Worm (Caenorhabditis elegans): ENCODE data around the gene F55E10.4.

The F55E10.4 gene

ce11 chrX:8302299-8302698 is 25.4 kb downstream of the F55E10.4 start, which contains the start of gene inx-5:
TSS of gene inx-5 (minus strand) at chrX:8302399.
- TF ChIP-seq pha-4 (tag; optimal IDR thresholded peaks at IDR 0.05) (no peak), nhr-179 (tag; optimal IDR thresholded peaks at IDR 0.05) (no peak), let-607 (tag; optimal IDR thresholded peaks at IDR 0.05) (no peak), lsy-27 (tag; optimal IDR thresholded peaks at IDR 0.05; ENCODE audit: borderline replicate concordance, insufficient read depth) (no peak), mes-4 (tag; optimal IDR thresholded peaks at IDR 0.05) (no peak), F49E8.2 (tag; optimal IDR thresholded peaks at IDR 0.05; ENCODE audit: insufficient read depth) (no peak), Y67H2A.10 (GFP tag; conservative IDR thresholded peaks at IDR 0.05) (no peak), ccch-3 (GFP tag; optimal IDR thresholded peaks at IDR 0.05) (no peak), ztf-3 (GFP tag; optimal IDR thresholded peaks at IDR 0.05) (no peak), bed-2 (GFP tag; IDR thresholded peaks at IDR 0.05) (no peak), F55B11.4 (tag; optimal IDR thresholded peaks at IDR 0.05; ENCODE audit: borderline replicate concordance, insufficient read depth) (no peak), him-1 (tag; optimal IDR thresholded peaks at IDR 0.05) (no peak), efl-1 (GFP tag; optimal IDR thresholded peaks at IDR 0.05) (no peak), F22D6.2 (tag; optimal IDR thresholded peaks at IDR 0.05) (no peak), lag-1 (GFP tag; IDR thresholded peaks at IDR 0.05) (no peak), ZK185.1 (tag; optimal IDR thresholded peaks at IDR 0.05; ENCODE audit: poor library complexity, severe bottlenecking) (no peak), bed-1 (GFP tag; IDR thresholded peaks at IDR 0.05) (no peak), atf-7 (tag; optimal IDR thresholded peaks at IDR 0.05) (no peak)

ce11 chrX:8299554-8299953 is 28.1 kb downstream of the F55E10.4 start, which contains the start of gene ced-13:
TSS of gene ced-13 (minus strand) at chrX:8299654.
- no peak for TF ChIP-seq ama-1 (optimal IDR thresholded peaks at IDR 0.05)
- TF ChIP-seq ama-1 (GFP tag; optimal IDR thresholded peaks at IDR 0.05), result no peak
- TF ChIP-seq lin-35 (GFP tag; optimal IDR thresholded peaks at IDR 0.05), result no peak
- TF ChIP-seq nfya-2 (GFP tag; IDR thresholded peaks at IDR 0.05), result no peak
- no peak for TF ChIP-seq F55B11.4 (tag; optimal IDR thresholded peaks at IDR 0.05; ENCODE audit: borderline replicate concordance, insufficient read depth)
- no peak for TF ChIP-seq Y53F4B.3 (GFP tag; IDR thresholded peaks at IDR 0.05)
- no peak for TF ChIP-seq nhr-80 (tag; optimal IDR thresholded peaks at IDR 0.05)
- no peak for TF ChIP-seq sptf-2 (GFP tag; optimal IDR thresholded peaks at IDR 0.05)
- no peak for TF ChIP-seq athp-1 (tag; optimal IDR thresholded peaks at IDR 0.05)
- TF ChIP-seq dpff-1 (tag; optimal IDR thresholded peaks at IDR 0.05), result no peak
- TF ChIP-seq rcor-1 (GFP tag; IDR thresholded peaks at IDR 0.05), result no peak
- no peak for TF ChIP-seq ztf-25 (GFP tag; IDR thresholded peaks at IDR 0.05)
- TF ChIP-seq T26A5.8 (tag; optimal IDR thresholded peaks at IDR 0.05), result no peak
- no peak for TF ChIP-seq aptf-3 (GFP tag; IDR thresholded peaks at IDR 0.05)
- TF ChIP-seq cebp-1 (GFP tag; IDR thresholded peaks at IDR 0.05), result no peak
- TF ChIP-seq cebp-1 (tag; optimal IDR thresholded peaks at IDR 0.05), result no peak
- TF ChIP-seq ceh-79 (tag; optimal IDR thresholded peaks at IDR 0.05), result no peak
- TF ChIP-seq fkh-3 (tag; optimal IDR thresholded peaks at IDR 0.05), result no peak
- TF ChIP-seq ets-4 (GFP tag; optimal IDR thresholded peaks at IDR 0.05), result no peak
- no peak for TF ChIP-seq xnd-1 (tag; optimal IDR thresholded peaks at IDR 0.05)
- TF ChIP-seq pha-4 (tag; optimal IDR thresholded peaks at IDR 0.05), result no peak

- TF ChIP-seq Y53G8AR.9 (GFP tag; conservative IDR thresholded peaks at IDR 0.05) (no peak), bed-1 (GFP tag; IDR thresholded peaks at IDR 0.05) (no peak), F55B11.4 (tag; optimal IDR thresholded peaks at IDR 0.05; ENCODE audit: borderline replicate concordance, insufficient read depth) (no peak), lsy-27 (tag; optimal IDR thresholded peaks at IDR 0.05; ENCODE audit: borderline replicate concordance, insufficient read depth) (no peak), rec-8 (tag; optimal IDR thresholded peaks at IDR 0.05) (no peak), ceh-40 (GFP tag; IDR thresholded peaks at IDR 0.05) (no peak), pha-4 (tag; optimal IDR thresholded peaks at IDR 0.05) (no peak), gei-17 (GFP tag; optimal IDR thresholded peaks at IDR 0.05) (no peak), sea-2 (GFP tag; IDR thresholded peaks at IDR 0.05) (no peak)
Measured at ce11 chrX:8297333-8297732, 30.4 kb downstream of the F55E10.4 start.
